Worm (Caenorhabditis elegans): ENCODE data around the gene mec-10.

Gene mec-10

DNA sequence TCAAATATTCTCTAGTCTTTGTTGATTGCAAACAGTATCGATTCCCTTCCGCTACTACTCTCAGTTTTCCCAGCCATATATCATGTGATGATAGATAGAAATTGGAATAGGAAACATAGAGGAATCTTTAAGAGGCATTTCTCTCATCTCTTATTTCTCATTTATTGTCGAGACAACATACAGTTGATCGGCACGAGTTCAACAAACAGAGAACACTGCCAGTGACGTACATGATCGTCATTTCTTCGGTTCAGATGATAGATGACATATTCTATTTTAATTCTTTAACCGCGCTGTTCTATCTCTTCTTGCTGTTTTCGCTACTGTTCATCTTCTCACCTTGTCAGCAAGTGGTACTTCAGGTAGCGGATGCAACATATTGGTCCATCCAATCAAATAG is 5.0 kb upstream of the mec-10 start (continued):
- TF ChIP-seq ceh-63 (GFP tag; optimal IDR thresholded peaks at IDR 0.05) (no peak), nhr-71 (tag; optimal IDR thresholded peaks at IDR 0.05) (peak; percentile 93), mdl-1 (tag; optimal IDR thresholded peaks at IDR 0.05) (peak in 1 of 2 experiments; percentile 74), nhr-20 (tag; optimal IDR thresholded peaks at IDR 0.05) (peak; percentile 99), fos-1 (tag; optimal IDR thresholded peaks at IDR 0.05) (no peak), mep-1 (tag; optimal IDR thresholded peaks at IDR 0.05) (peak; percentile 66), unc-62 (GFP tag; optimal IDR thresholded peaks at IDR 0.05) (no peak), nhr-12 (tag; optimal IDR thresholded peaks at IDR 0.05) (no peak), lin-15B (tag; optimal IDR thresholded peaks at IDR 0.05) (no peak), Y116A8C.19 (tag; optimal IDR thresholded peaks at IDR 0.05; ENCODE audit: borderline replicate concordance) (no peak), egl-27 (tag; optimal IDR thresholded peaks at IDR 0.05) (peak in 1 of 2 experiments; percentile 61), C04F5.9 (tag; optimal IDR thresholded peaks at IDR 0.05) (no peak), rnt-1 (tag; optimal IDR thresholded peaks at IDR 0.05) (no peak), nhr-76 (tag; optimal IDR thresholded peaks at IDR 0.05) (no peak), elt-3 (tag; optimal IDR thresholded peaks at IDR 0.05) (peak; percentile 42 to 99 (median 88)), hlh-4 (tag; optimal IDR thresholded peaks at IDR 0.05) (no peak), nhr-237 (tag; optimal IDR thresholded peaks at IDR 0.05) (peak; percentile 44), nhr-90 (tag; optimal IDR thresholded peaks at IDR 0.05; ENCODE audit: poor library complexity) (peak; percentile 83), unc-86 (tag; optimal IDR thresholded peaks at IDR 0.05) (no peak), mab-9 (GFP tag; IDR thresholded peaks at IDR 0.05) (no peak), ceh-88 (GFP tag; IDR thresholded peaks at IDR 0.05) (0 out of 2 replicates have a peak, but pooled peaks have one; percentile 7), lin-14 (GFP tag; optimal IDR thresholded peaks at IDR 0.05) (peak; percentile 90), lir-3 (tag; optimal IDR thresholded peaks at IDR 0.05; ENCODE audit: poor library complexity) (peak; percentile 63), ceh-8 (GFP tag; optimal IDR thresholded peaks at IDR 0.05) (no peak), C34B4.2 (tag; optimal IDR thresholded peaks at IDR 0.05) (no peak), dsc-1 (tag; optimal IDR thresholded peaks at IDR 0.05) (no peak), nhr-84 (tag; optimal IDR thresholded peaks at IDR 0.05) (no peak), nhr-11 (tag; optimal IDR thresholded peaks at IDR 0.05) (no peak), irx-1 (tag; optimal IDR thresholded peaks at IDR 0.05) (peak; percentile 43), skn-1 (tag; optimal IDR thresholded peaks at IDR 0.05) (peak; percentile 27), ztf-4 (tag; optimal IDR thresholded peaks at IDR 0.05) (peak; percentile 65), fkh-10 (GFP tag; optimal IDR thresholded peaks at IDR 0.05) (no peak), zag-1 (tag; optimal IDR thresholded peaks at IDR 0.05) (no peak), fkh-8 (tag; optimal IDR thresholded peaks at IDR 0.05) (no peak), blmp-1 (tag; optimal IDR thresholded peaks at IDR 0.05) (peak; percentile 82), snu-23 (GFP tag; optimal IDR thresholded peaks at IDR 0.05) (peak; percentile 87), unc-130 (tag; optimal IDR thresholded peaks at IDR 0.05) (peak; percentile 93), pax-3 (tag; optimal IDR thresholded peaks at IDR 0.05) (no peak), snpc-4 (tag; optimal IDR thresholded peaks at IDR 0.05) (no peak), lin-13 (GFP tag; optimal IDR thresholded peaks at IDR 0.05) (peak; percentile 1), isw-1 (GFP tag; IDR thresholded peaks at IDR 0.05) (no peak), xbp-1 (tag; optimal IDR thresholded peaks at IDR 0.05) (peak; percentile 13), efl-3 (GFP tag; optimal IDR thresholded peaks at IDR 0.05) (no peak), jun-1 (tag; optimal IDR thresholded peaks at IDR 0.05) (no peak), ceh-82 (tag; optimal IDR thresholded peaks at IDR 0.05) (no peak), vab-15 (tag; optimal IDR thresholded peaks at IDR 0.05) (peak; percentile 42), lin-35 (GFP tag; optimal IDR thresholded peaks at IDR 0.05) (peak in 1 of 2 experiments; percentile 78), nhr-47 (tag; optimal IDR thresholded peaks at IDR 0.05) (peak; percentile 62), lsy-2 (tag; optimal IDR thresholded peaks at IDR 0.05) (peak; percentile 46 to 78), F16B12.6 (tag; optimal IDR thresholded peaks at IDR 0.05) (no peak)
